Fruit fly (Drosophila melanogaster): ENCODE measurements around the gene CG9626.

dm6 chr3R:8279970-8280369 lies 20.8 kb downstream of the CG9626 start:
- TF ChIP-seq usp (GFP tag; optimal IDR thresholded peaks at IDR 0.05) (no peak), pan (optimal IDR thresholded peaks at IDR 0.05) (no peak), CG8478 (optimal IDR thresholded peaks at IDR 0.05) (no peak), EcR (GFP tag; optimal IDR thresholded peaks at IDR 0.05) (no peak), psq (optimal IDR thresholded peaks at IDR 0.05) (no peak), Dll (optimal IDR thresholded peaks at IDR 0.05) (no peak)

Data from whole organism.